Worm (Caenorhabditis elegans) whole organism, young adult: ENCODE data around the gene F08F3.10.

ENCODE experiments used
- C06A6.2 ChIP-seq: fragments of 200-800 bp; sonication (Bioruptor generic); conservative IDR thresholded peaks from 2 replicates; pipeline ENCODE4 v1.3.6; 2022; ENCODE audit warnings: missing genetic modification characterization, missing compliant biosample characterization
- F49E8.2 ChIP-seq: sonication (generic microtip); optimal IDR thresholded peaks from 3 replicates; lab custom pipeline; 2017; ENCODE audit warnings: missing genetic modification characterization, mild to moderate bottlenecking, missing compliant biosample characterization, antibody characterized with exemption, moderate library complexity; ENCODE audit not compliant: insufficient read depth
- ama-1 ChIP-seq, 3 experiments: fragments of 150-350 bp in 1 of 3; sonication (generic microtip) in 2 of 3; optimal IDR thresholded peaks; 2 replicates each; lab custom pipeline; 2014 to 2018; ENCODE audit warnings: missing biosample characterization in 2 of 3, missing genetic modification characterization in 2 of 3, missing genetic modification reagents in 2 of 3
- aptf-3 ChIP-seq: fragments of 200-800 bp; sonication (Bioruptor generic); IDR thresholded peaks from 2 replicates; pipeline ENCODE4 v1.3.6; 2022; ENCODE audit warnings: missing genetic modification characterization, missing compliant biosample characterization
- atf-7 ChIP-seq: sonication (generic microtip); optimal IDR thresholded peaks from 2 replicates; lab custom pipeline; 2017; ENCODE audit warnings: mild to moderate bottlenecking, missing genetic modification characterization, missing compliant biosample characterization
- ets-4 ChIP-seq: fragments of 200-800 bp; sonication (Bioruptor generic); optimal IDR thresholded peaks from 2 replicates; lab custom pipeline; 2018; ENCODE audit warnings: mild to moderate bottlenecking, missing genetic modification characterization, missing compliant biosample characterization
- fkh-3 ChIP-seq: sonication (generic microtip); optimal IDR thresholded peaks from 2 replicates; lab custom pipeline; 2016; ENCODE audit warnings: mild to moderate bottlenecking, missing genetic modification characterization, missing compliant biosample characterization
- gei-17 ChIP-seq: fragments of 200-800 bp; sonication (Bioruptor generic); optimal IDR thresholded peaks from 2 replicates; lab custom pipeline; 2018; ENCODE audit warnings: mild to moderate bottlenecking, missing genetic modification characterization, missing compliant biosample characterization
- lin-54 ChIP-seq: fragments of 200-800 bp; sonication (Bioruptor generic); optimal IDR thresholded peaks from 2 replicates; lab custom pipeline; 2018; ENCODE audit warnings: mild to moderate bottlenecking, missing genetic modification characterization, missing compliant biosample characterization
- madf-10 ChIP-seq: sonication (generic microtip); optimal IDR thresholded peaks from 2 replicates; lab custom pipeline; 2016; ENCODE audit warnings: mild to moderate bottlenecking, missing genetic modification characterization, missing compliant biosample characterization
- nhr-27 ChIP-seq: fragments of 200-800 bp; sonication (Bioruptor generic); optimal IDR thresholded peaks from 2 replicates; lab custom pipeline; 2018; ENCODE audit warnings: mild to moderate bottlenecking, missing genetic modification characterization, moderate library complexity, missing compliant biosample characterization
- ztf-22 ChIP-seq: fragments of 200-800 bp; sonication (Bioruptor generic); optimal IDR thresholded peaks from 2 replicates; lab custom pipeline; 2018; ENCODE audit warnings: mild to moderate bottlenecking, missing genetic modification characterization, moderate library complexity, missing compliant biosample characterization

DNA sequence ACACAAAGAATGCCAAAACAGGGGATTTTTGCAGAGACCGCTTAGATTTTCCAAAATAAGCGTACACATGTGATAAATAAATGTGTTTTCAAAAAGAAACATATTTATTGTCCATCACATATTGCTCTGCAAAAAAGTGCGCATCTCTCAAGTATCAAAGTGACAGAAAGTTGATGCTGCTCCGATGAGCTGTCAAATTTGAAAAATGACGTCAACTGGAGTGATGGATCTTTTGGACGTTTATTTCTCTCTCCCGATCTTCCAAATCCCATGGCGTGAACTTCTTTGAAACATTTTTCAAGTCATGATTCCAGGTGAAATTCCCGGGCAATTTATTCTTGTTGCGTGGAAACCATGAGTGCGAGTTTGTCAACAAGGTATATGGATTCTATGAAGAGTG lies 4.2 kb upstream of the F08F3.10 start:
- TF ChIP-seq ets-4 (no peak), ama-1 (optimal IDR thresholded peaks at IDR 0.05; lab: Kevin White, UChicago) (no peak), ama-1 (GFP tag; optimal IDR thresholded peaks at IDR 0.05; lab: Kevin White, UChicago) (no peak), atf-7 (tag; lab: Kevin White, UChicago) (no peak), lin-54 (no peak), madf-10 (tag; lab: Kevin White, UChicago) (no peak), ztf-22 (GFP tag; lab: Kevin White, UChicago) (no peak), aptf-3 (GFP tag; lab: Robert Waterston, UW) (no peak), gei-17 (no peak), F49E8.2 (tag; lab: Kevin White, UChicago) (no peak), nhr-27 (tag; lab: Kevin White, UChicago) (no peak), C06A6.2 (GFP tag; lab: Robert Waterston, UW) (no peak), fkh-3 (tag; lab: Kevin White, UChicago) (no peak)
